Worm (Caenorhabditis elegans) whole organism, young adult: ENCODE data around the gene F11A5.16.

Source experiments
- Y53F4B.3 ChIP-seq: fragments of 200-800 bp; sonication (Bioruptor generic); IDR thresholded peaks from 2 replicates; pipeline ENCODE4 v1.3.6; 2022; ENCODE audit warnings: missing genetic modification reagents, missing genetic modification characterization, missing compliant biosample characterization
- Y95B8A.8 ChIP-seq: fragments of 200-800 bp; sonication (Bioruptor generic); IDR thresholded peaks from 2 replicates; pipeline ENCODE4 v1.3.6; 2022; ENCODE audit warnings: missing genetic modification reagents, missing genetic modification characterization, missing compliant biosample characterization
- attf-3 ChIP-seq: fragments of 200-800 bp; sonication (Bioruptor generic); conservative IDR thresholded peaks from 2 replicates; pipeline ENCODE4 v1.3.6; 2022; ENCODE audit warnings: missing genetic modification reagents, missing genetic modification characterization, missing compliant biosample characterization
- snpc-4 ChIP-seq, 5 experiments: fragments of 150-350 bp in 1 of 5; sonication (generic microtip) in 4 of 5; optimal IDR thresholded peaks; 2 replicates each; lab custom pipeline; 2014 to 2018; ENCODE audit warnings: missing genetic modification characterization in 5 of 5, missing biosample characterization in 3 of 5, antibody characterized with exemption in 2 of 5, mild to moderate bottlenecking in 2 of 5, missing compliant biosample characterization in 2 of 5, missing genotype in 2 of 5, moderate library complexity in 2 of 5, missing genetic modification reagents in 1 of 5
- somi-1 ChIP-seq: fragments of 200-800 bp; sonication (Bioruptor generic); optimal IDR thresholded peaks from 2 replicates; lab custom pipeline; 2018; ENCODE audit warnings: mild to moderate bottlenecking, missing genetic modification characterization, missing compliant biosample characterization
- sptf-2 ChIP-seq: fragments of 200-800 bp; sonication (Bioruptor generic); optimal IDR thresholded peaks from 2 replicates; lab custom pipeline; 2018; ENCODE audit warnings: mild to moderate bottlenecking, missing genetic modification characterization, missing compliant biosample characterization
- tlf-1 ChIP-seq: fragments of 200-800 bp; sonication (Bioruptor generic); optimal IDR thresholded peaks from 2 replicates; lab custom pipeline; 2018; ENCODE audit warnings: mild to moderate bottlenecking, missing genetic modification characterization, missing compliant biosample characterization
- unc-62 ChIP-seq: fragments of 150-350 bp; optimal IDR thresholded peaks from 2 replicates; lab custom pipeline; 2014; ENCODE audit warnings: missing biosample characterization, missing genetic modification reagents, missing genetic modification characterization

DNA sequence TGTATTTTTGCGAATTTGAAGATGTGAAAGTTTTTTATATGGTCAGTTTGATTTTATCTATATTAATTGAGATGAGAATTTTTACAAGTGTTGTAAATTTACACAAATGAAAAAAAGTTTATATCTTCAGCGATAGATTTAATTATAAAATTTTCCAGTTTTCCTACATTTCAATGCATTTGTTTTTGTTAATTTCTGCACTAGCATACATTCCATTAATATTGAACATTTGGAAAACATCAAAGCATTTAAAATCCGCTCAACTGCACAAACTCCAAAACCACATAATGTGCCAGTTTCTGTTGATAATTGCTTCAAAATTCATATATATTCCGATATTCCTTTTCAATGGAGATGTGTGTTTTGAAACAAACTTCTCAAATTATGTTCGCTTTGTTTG lies 27.8 kb upstream of the F11A5.16 start, which contains the start of gene srh-277:
- TF ChIP-seq attf-3 (no peak), Y95B8A.8 (GFP tag; lab: Robert Waterston, UW) (no peak), somi-1 (no peak), tlf-1 (GFP tag; lab: Kevin White, UChicago) (no peak), sptf-2 (no peak), unc-62 (no peak), Y53F4B.3 (GFP tag; lab: Robert Waterston, UW) (no peak), snpc-4 (GFP tag; optimal IDR thresholded peaks at IDR 0.05; lab: Kevin White, UChicago) (no peak), snpc-4 (tag; optimal IDR thresholded peaks at IDR 0.05; lab: Kevin White, UChicago) (no peak)
